Worm (Caenorhabditis elegans): Measurements from ENCODE around the gene F25B3.5.

The F25B3.5 gene

ce11 chrV:9570197-9570596, at the start of gene F25B3.5:
Gene F25B3.5 (minus strand): TSS chrV:9570297.
- TF ChIP-seq elt-1 (tag; optimal IDR thresholded peaks at IDR 0.05; ENCODE audit: borderline replicate concordance, insufficient read depth), result no peak
- no peak for TF ChIP-seq pha-4 (tag; optimal IDR thresholded peaks at IDR 0.05)
- TF ChIP-seq lsy-2 (tag; optimal IDR thresholded peaks at IDR 0.05), result no peak
- TF ChIP-seq unc-120 (tag; optimal IDR thresholded peaks at IDR 0.05; ENCODE audit: poor library complexity, severe bottlenecking), result no peak
- no peak for TF ChIP-seq mep-1 (tag; optimal IDR thresholded peaks at IDR 0.05)
- no peak for TF ChIP-seq snpc-4 (tag; optimal IDR thresholded peaks at IDR 0.05)

- TF ChIP-seq unc-39 (tag; optimal IDR thresholded peaks at IDR 0.05) (no peak), flh-1 (GFP tag; optimal IDR thresholded peaks at IDR 0.05) (no peak), elt-3 (tag; optimal IDR thresholded peaks at IDR 0.05) (no peak), nhr-76 (tag; optimal IDR thresholded peaks at IDR 0.05) (no peak), nhr-28 (tag; optimal IDR thresholded peaks at IDR 0.05) (no peak), elt-1 (tag; optimal IDR thresholded peaks at IDR 0.05; ENCODE audit: borderline replicate concordance, insufficient read depth) (no peak), pha-4 (tag; optimal IDR thresholded peaks at IDR 0.05) (no peak), snpc-4 (tag; optimal IDR thresholded peaks at IDR 0.05) (no peak), ceh-43 (GFP tag; optimal IDR thresholded peaks at IDR 0.05) (no peak), unc-62 (GFP tag; optimal IDR thresholded peaks at IDR 0.05) (no peak), sptf-1 (tag; optimal IDR thresholded peaks at IDR 0.05) (no peak), lin-13 (tag; optimal IDR thresholded peaks at IDR 0.05) (no peak), zip-8 (tag; optimal IDR thresholded peaks at IDR 0.05) (no peak), M03D4.4 (tag; optimal IDR thresholded peaks at IDR 0.05) (no peak)
These were observed 49.8 kb upstream of the F25B3.5 start, which contains the start of gene idpc-6 for ce11 chrV:9619850-9620249. Gene idpc-6 (plus strand): TSS chrV:9620150.

ce11 chrV:9618919-9619318, 48.8 kb upstream of the F25B3.5 start, which contains the start of gene idpc-7:
Gene idpc-7 (minus strand): TSS chrV:9619019.
- TF ChIP-seq unc-39 (tag; optimal IDR thresholded peaks at IDR 0.05), result no peak
- no peak for TF ChIP-seq mls-2 (tag; optimal IDR thresholded peaks at IDR 0.05)
- TF ChIP-seq blmp-1 (tag; optimal IDR thresholded peaks at IDR 0.05), result no peak
- TF ChIP-seq cnd-1 (tag; optimal IDR thresholded peaks at IDR 0.05), result no peak
- TF ChIP-seq mab-5 (tag; optimal IDR thresholded peaks at IDR 0.05), result no peak
- no peak for TF ChIP-seq mep-1 (tag; optimal IDR thresholded peaks at IDR 0.05)

- TF ChIP-seq unc-120 (tag; optimal IDR thresholded peaks at IDR 0.05; ENCODE audit: poor library complexity, severe bottlenecking), result no peak
- TF ChIP-seq ztf-11 (tag; optimal IDR thresholded peaks at IDR 0.05), result no peak
- TF ChIP-seq hlh-1 (tag; optimal IDR thresholded peaks at IDR 0.05), result no peak
- TF ChIP-seq lsy-2 (tag; optimal IDR thresholded peaks at IDR 0.05), result no peak
- no peak for TF ChIP-seq ceh-83 (GFP tag; optimal IDR thresholded peaks at IDR 0.05)
- no peak for TF ChIP-seq ceh-39 (tag; optimal IDR thresholded peaks at IDR 0.05)
- TF ChIP-seq lin-32 (GFP tag; optimal IDR thresholded peaks at IDR 0.05), result no peak
- TF ChIP-seq tbx-8 (GFP tag; optimal IDR thresholded peaks at IDR 0.05), result no peak
- no peak for TF ChIP-seq ham-2 (GFP tag; optimal IDR thresholded peaks at IDR 0.05)
- TF ChIP-seq ceh-43 (GFP tag; optimal IDR thresholded peaks at IDR 0.05), result no peak
- TF ChIP-seq bed-3 (GFP tag; optimal IDR thresholded peaks at IDR 0.05), result no peak
These were observed 48.3 kb upstream of the F25B3.5 start for ce11 chrV:9618420-9618819.

- TF ChIP-seq hlh-1 (tag; optimal IDR thresholded peaks at IDR 0.05) (no peak), mls-2 (tag; optimal IDR thresholded peaks at IDR 0.05) (no peak), bed-3 (GFP tag; optimal IDR thresholded peaks at IDR 0.05) (no peak), mep-1 (tag; optimal IDR thresholded peaks at IDR 0.05) (no peak), nhr-237 (tag; optimal IDR thresholded peaks at IDR 0.05) (no peak), drap-1 (GFP tag; optimal IDR thresholded peaks at IDR 0.05) (no peak), unc-62 (GFP tag; optimal IDR thresholded peaks at IDR 0.05) (no peak), ceh-43 (GFP tag; optimal IDR thresholded peaks at IDR 0.05) (no peak), sptf-1 (tag; optimal IDR thresholded peaks at IDR 0.05) (no peak), mab-5 (tag; optimal IDR thresholded peaks at IDR 0.05) (no peak), blmp-1 (tag; optimal IDR thresholded peaks at IDR 0.05) (no peak), ceh-83 (GFP tag; optimal IDR thresholded peaks at IDR 0.05) (no peak), ceh-39 (tag; optimal IDR thresholded peaks at IDR 0.05) (no peak), flh-1 (GFP tag; optimal IDR thresholded peaks at IDR 0.05) (no peak), ham-2 (GFP tag; optimal IDR thresholded peaks at IDR 0.05) (no peak), elt-1 (tag; optimal IDR thresholded peaks at IDR 0.05; ENCODE audit: borderline replicate concordance, insufficient read depth) (no peak), lin-13 (tag; optimal IDR thresholded peaks at IDR 0.05) (no peak), sem-2 (GFP tag; optimal IDR thresholded peaks at IDR 0.05) (no peak), zip-8 (tag; optimal IDR thresholded peaks at IDR 0.05) (no peak), unc-120 (tag; optimal IDR thresholded peaks at IDR 0.05; ENCODE audit: poor library complexity, severe bottlenecking) (no peak)
These were observed 46.6 kb upstream of the F25B3.5 start for ce11 chrV:9616687-9617086.
